Fruit fly (Drosophila melanogaster): ENCODE results near the gene CG4572.

Gene CG4572

dm6 chr3R:19889603-19890187 lies 25.5 kb upstream of the CG4572 start (continued):
- TF ChIP-seq CG14667 (GFP tag; IDR thresholded peaks at IDR 0.05) = no peak
- TF ChIP-seq CG17361 (GFP tag; IDR thresholded peaks at IDR 0.05) = peak; percentile 78
- TF ChIP-seq NfI (GFP tag; optimal IDR thresholded peaks at IDR 0.05) = peak; percentile 66
- TF ChIP-seq CG1024 (GFP tag; IDR thresholded peaks at IDR 0.05) = no peak
- TF ChIP-seq CoRest (tag; optimal IDR thresholded peaks at IDR 0.05) = peak; percentile 86
- peak; percentile 50; the same call in 1 of the 2 replicates for TF ChIP-seq vvl (GFP tag; IDR thresholded peaks at IDR 0.05)
- TF ChIP-seq nau (GFP tag; optimal IDR thresholded peaks at IDR 0.05) = no peak
- TF ChIP-seq otp (GFP tag; IDR thresholded peaks at IDR 0.05) = no peak
- TF ChIP-seq Poxn (GFP tag; IDR thresholded peaks at IDR 0.05) = no peak
- peak; percentile 18 for TF ChIP-seq CG15696 (tag; optimal IDR thresholded peaks at IDR 0.05)
- peak; percentile 79 for TF ChIP-seq dysf (GFP tag; IDR thresholded peaks at IDR 0.05)
- no peak for TF ChIP-seq nerfin-2 (GFP tag; IDR thresholded peaks at IDR 0.05; ENCODE audit: partially characterized antibody)
- no peak for TF ChIP-seq btn (GFP tag; optimal IDR thresholded peaks at IDR 0.05)
- no peak for TF ChIP-seq MESR4 (GFP tag; optimal IDR thresholded peaks at IDR 0.05)
- TF ChIP-seq CG18764 (GFP tag; optimal IDR thresholded peaks at IDR 0.05) = peak; percentile 52
- 0 out of 3 replicates have a peak, but pooled peaks have one; percentile 17 for TF ChIP-seq CG2889 (GFP tag; IDR thresholded peaks at IDR 0.05)
- peak; percentile 72 for TF ChIP-seq Med (GFP tag)
- TF ChIP-seq sqz (GFP tag; optimal IDR thresholded peaks at IDR 0.05) = peak; percentile 47
- peak; percentile 75 for TF ChIP-seq CG2712 (tag; optimal IDR thresholded peaks at IDR 0.05)
- TF ChIP-seq corto (GFP tag; optimal IDR thresholded peaks at IDR 0.05) = no peak
- no peak for TF ChIP-seq sc (optimal IDR thresholded peaks at IDR 0.05)
- no peak for TF ChIP-seq sc (GFP tag; optimal IDR thresholded peaks at IDR 0.05)
- no peak for TF ChIP-seq CG34422 (GFP tag; IDR thresholded peaks at IDR 0.05)
- no peak for TF ChIP-seq Dfd (GFP tag; optimal IDR thresholded peaks at IDR 0.05)
- peak; percentile 62 for TF ChIP-seq CG9437 (GFP tag; optimal IDR thresholded peaks at IDR 0.05)
- TF ChIP-seq CG1529 (GFP tag; optimal IDR thresholded peaks at IDR 0.05) = peak; percentile 24
- TF ChIP-seq TFAM (GFP tag; optimal IDR thresholded peaks at IDR 0.05) = no peak
- TF ChIP-seq tll (GFP tag; optimal IDR thresholded peaks at IDR 0.05) = no peak
- no peak for TF ChIP-seq zf30C (GFP tag; optimal IDR thresholded peaks at IDR 0.05)
- peak; percentile 21; the same call in 1 of the 2 replicates for TF ChIP-seq hbn (GFP tag; IDR thresholded peaks at IDR 0.05; ENCODE audit: partially characterized antibody)
- peak; percentile 78 for TF ChIP-seq Dek (tag; optimal IDR thresholded peaks at IDR 0.05)
- TF ChIP-seq Opbp (GFP tag; IDR thresholded peaks at IDR 0.05; ENCODE audit: partially characterized antibody) = no peak
- TF ChIP-seq Jarid2 (GFP tag; optimal IDR thresholded peaks at IDR 0.05) = peak; percentile 58
- no peak for TF ChIP-seq CG16779 (GFP tag; IDR thresholded peaks at IDR 0.05)
- no peak for TF ChIP-seq CG6791 (GFP tag; IDR thresholded peaks at IDR 0.05; ENCODE audit: partially characterized antibody)
- no peak for TF ChIP-seq trh (GFP tag; optimal IDR thresholded peaks at IDR 0.05)
- TF ChIP-seq CG6254 (GFP tag; optimal IDR thresholded peaks at IDR 0.05) = peak; percentile 51
- TF ChIP-seq Nf-YA (GFP tag; IDR thresholded peaks at IDR 0.05) = peak; percentile 22; the same call in 1 of the 2 replicates
- TF ChIP-seq CG17359 (tag; optimal IDR thresholded peaks at IDR 0.05) = peak; percentile 81
- TF ChIP-seq Trl (optimal IDR thresholded peaks at IDR 0.05) = peak; percentile 89 to 95
- no peak for TF ChIP-seq Trl (GFP tag; optimal IDR thresholded peaks at IDR 0.05)
- peak; percentile 76 for TF ChIP-seq fd3F (GFP tag; optimal IDR thresholded peaks at IDR 0.05)
- peak in 1 of 2 experiments; percentile 76 for TF ChIP-seq Eip74EF (GFP tag; optimal IDR thresholded peaks at IDR 0.05)
- TF ChIP-seq bab2 (GFP tag; optimal IDR thresholded peaks at IDR 0.05) = no peak
- peak; percentile 13 for TF ChIP-seq CG15601 (tag; optimal IDR thresholded peaks at IDR 0.05)
- TF ChIP-seq lilli (GFP tag; optimal IDR thresholded peaks at IDR 0.05) = peak; percentile 23
- peak; percentile 72 for TF ChIP-seq CG18619 (GFP tag; optimal IDR thresholded peaks at IDR 0.05)
- TF ChIP-seq CG18476 (GFP tag; optimal IDR thresholded peaks at IDR 0.05) = peak; percentile 41
- TF ChIP-seq Antp (GFP tag; optimal IDR thresholded peaks at IDR 0.05) = no peak
- peak; percentile 13; the same call in 1 of the 2 replicates for TF ChIP-seq seq (GFP tag; IDR thresholded peaks at IDR 0.05)
